Worm (Caenorhabditis elegans): Measurements from ENCODE around the gene cal-4.
A peak's percentile ranks its signal among the peaks of the same experiment; 100 is the strongest.

cal-4 gene

DNA sequence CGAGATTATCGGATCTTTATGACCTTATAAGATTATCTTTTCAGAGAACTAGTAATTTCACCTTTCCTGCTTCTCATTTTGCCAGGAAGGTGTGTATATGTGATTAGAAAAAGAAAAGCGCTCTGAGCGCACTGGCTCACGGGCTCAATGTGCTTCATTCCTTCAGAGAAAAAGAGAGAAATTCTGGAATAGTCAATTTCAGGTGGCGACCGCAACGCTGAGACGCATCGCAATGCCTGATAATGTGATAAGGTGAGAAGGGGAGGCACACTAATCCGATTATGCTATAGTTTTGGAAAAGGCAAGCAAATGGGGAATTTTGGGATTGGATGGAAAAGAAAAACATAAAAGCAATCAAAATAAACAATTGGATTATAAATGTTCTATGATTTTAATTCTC lies 15.2 kb upstream of the cal-4 start:
- TF ChIP-seq dsc-1 (tag; optimal IDR thresholded peaks at IDR 0.05) (peak; percentile 85), nhr-19 (GFP tag; conservative IDR thresholded peaks at IDR 0.05) (no peak), tbx-2 (tag; optimal IDR thresholded peaks at IDR 0.05) (no peak), nhr-71 (tag; optimal IDR thresholded peaks at IDR 0.05) (peak; percentile 45), nhr-47 (tag; optimal IDR thresholded peaks at IDR 0.05) (peak; percentile 42), fkh-8 (tag; optimal IDR thresholded peaks at IDR 0.05) (peak; percentile 80), egl-13 (tag; optimal IDR thresholded peaks at IDR 0.05) (peak; percentile 52), pax-3 (tag; optimal IDR thresholded peaks at IDR 0.05) (peak; percentile 24)

DNA sequence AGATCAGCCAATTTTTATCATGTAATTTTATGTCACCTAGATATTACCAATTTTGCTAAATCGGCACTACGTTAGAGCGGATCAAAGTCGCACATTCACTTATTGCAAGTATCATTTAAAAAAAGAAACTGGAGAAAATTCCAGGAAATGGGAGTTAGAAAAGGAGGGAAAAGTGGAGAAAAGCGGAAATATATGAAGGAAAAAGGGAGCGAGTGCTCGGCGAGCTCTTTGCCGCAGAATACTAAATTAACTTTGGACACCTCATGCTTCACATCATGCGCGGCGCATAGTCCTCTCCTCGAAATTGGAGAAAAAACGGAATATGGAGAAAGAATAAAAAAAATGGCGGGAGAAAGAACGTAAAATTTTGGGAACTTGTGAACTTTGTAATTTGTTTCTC lies 13.6 kb upstream of the cal-4 start:
- TF ChIP-seq mef-2 (tag; optimal IDR thresholded peaks at IDR 0.05) (peak; percentile 58), xbp-1 (tag; optimal IDR thresholded peaks at IDR 0.05) (peak; percentile 22), pqm-1 (tag; optimal IDR thresholded peaks at IDR 0.05) (no peak), snu-23 (GFP tag; optimal IDR thresholded peaks at IDR 0.05) (peak; percentile 29), egl-13 (tag; optimal IDR thresholded peaks at IDR 0.05) (peak; percentile 87), lsy-2 (tag; optimal IDR thresholded peaks at IDR 0.05) (peak in 1 of 2 experiments; percentile 1), nhr-47 (tag; optimal IDR thresholded peaks at IDR 0.05) (peak; percentile 68), unc-86 (tag; optimal IDR thresholded peaks at IDR 0.05) (peak; percentile 93), fkh-8 (tag; optimal IDR thresholded peaks at IDR 0.05) (peak; percentile 77), lin-14 (GFP tag; optimal IDR thresholded peaks at IDR 0.05) (peak; percentile 88), unc-62 (GFP tag; optimal IDR thresholded peaks at IDR 0.05) (no peak), swsn-7 (tag; optimal IDR thresholded peaks at IDR 0.05) (peak; percentile 45), sox-4 (tag; optimal IDR thresholded peaks at IDR 0.05) (no peak), nhr-71 (tag; optimal IDR thresholded peaks at IDR 0.05) (peak; percentile 73), dsc-1 (tag; optimal IDR thresholded peaks at IDR 0.05) (peak; percentile 26), lin-35 (GFP tag; optimal IDR thresholded peaks at IDR 0.05) (peak in 1 of 2 experiments; percentile 18), C04F5.9 (tag; optimal IDR thresholded peaks at IDR 0.05) (no peak), ceh-82 (tag; optimal IDR thresholded peaks at IDR 0.05) (peak in 1 of 3 experiments; percentile 8), nhr-84 (tag; optimal IDR thresholded peaks at IDR 0.05) (no peak), tbx-2 (tag; optimal IDR thresholded peaks at IDR 0.05) (peak; percentile 32), fkh-10 (GFP tag; optimal IDR thresholded peaks at IDR 0.05) (peak; percentile 86)

ce11 chrIV:10511432-10511831 lies 9.8 kb upstream of the cal-4 start:
- no peak for TF ChIP-seq pqm-1 (tag; optimal IDR thresholded peaks at IDR 0.05)
- peak; percentile 94 for TF ChIP-seq elt-2 (tag; optimal IDR thresholded peaks at IDR 0.05)
- no peak for TF ChIP-seq sup-37 (GFP tag; optimal IDR thresholded peaks at IDR 0.05)
- no peak for TF ChIP-seq C04F5.9 (tag; optimal IDR thresholded peaks at IDR 0.05)
- no peak for TF ChIP-seq sptf-1 (tag; optimal IDR thresholded peaks at IDR 0.05)
- no peak for TF ChIP-seq ztf-11 (tag; optimal IDR thresholded peaks at IDR 0.05)
- TF ChIP-seq mab-9 (GFP tag; IDR thresholded peaks at IDR 0.05): no peak
- no peak for TF ChIP-seq Y116A8C.19 (tag; optimal IDR thresholded peaks at IDR 0.05; ENCODE audit: borderline replicate concordance)
- TF ChIP-seq grh-1 (GFP tag; IDR thresholded peaks at IDR 0.05): no peak
- no peak for TF ChIP-seq hlh-17 (GFP tag; optimal IDR thresholded peaks at IDR 0.05; ENCODE audit: borderline replicate concordance)
- no peak for TF ChIP-seq lin-15B (tag; optimal IDR thresholded peaks at IDR 0.05)
- no peak for TF ChIP-seq aly-2 (tag; optimal IDR thresholded peaks at IDR 0.05)
- no peak for TF ChIP-seq nhr-85 (tag)
- no peak for TF ChIP-seq ceh-90 (tag; optimal IDR thresholded peaks at IDR 0.05)
- no peak for TF ChIP-seq ces-1 (GFP tag; optimal IDR thresholded peaks at IDR 0.05)
- TF ChIP-seq C16A3.4 (tag; optimal IDR thresholded peaks at IDR 0.05): no peak
- TF ChIP-seq fos-1 (tag; optimal IDR thresholded peaks at IDR 0.05): no peak
- no peak for TF ChIP-seq pax-3 (tag; optimal IDR thresholded peaks at IDR 0.05)
- TF ChIP-seq mdl-1 (tag; optimal IDR thresholded peaks at IDR 0.05): no peak
- TF ChIP-seq nhr-20 (tag; optimal IDR thresholded peaks at IDR 0.05): peak; percentile 15
- TF ChIP-seq hlh-4 (tag; optimal IDR thresholded peaks at IDR 0.05): no peak
- TF ChIP-seq rnt-1 (tag; optimal IDR thresholded peaks at IDR 0.05): no peak
- TF ChIP-seq lsy-2 (tag; optimal IDR thresholded peaks at IDR 0.05): peak in 1 of 2 experiments; percentile 8
- TF ChIP-seq alr-1 (tag; optimal IDR thresholded peaks at IDR 0.05; ENCODE audit: borderline replicate concordance): no peak
- no peak for TF ChIP-seq unc-86 (tag; optimal IDR thresholded peaks at IDR 0.05)
- TF ChIP-seq nhr-19 (GFP tag; conservative IDR thresholded peaks at IDR 0.05): no peak; the same call in 1 of the 2 replicates
- TF ChIP-seq nhr-84 (tag; optimal IDR thresholded peaks at IDR 0.05): no peak
- peak; percentile 3 for TF ChIP-seq nhr-90 (tag; optimal IDR thresholded peaks at IDR 0.05; ENCODE audit: poor library complexity)
- no peak for TF ChIP-seq unc-98 (GFP tag; IDR thresholded peaks at IDR 0.05)
- no peak for TF ChIP-seq F16B12.6 (tag; optimal IDR thresholded peaks at IDR 0.05)
- peak in 1 of 2 experiments; percentile 44 for TF ChIP-seq lin-35 (GFP tag; optimal IDR thresholded peaks at IDR 0.05)
- TF ChIP-seq unc-130 (tag; optimal IDR thresholded peaks at IDR 0.05): no peak
- no peak for TF ChIP-seq irx-1 (tag; optimal IDR thresholded peaks at IDR 0.05)
